Fruit fly (Drosophila melanogaster) whole organism: ENCODE data around the gene CG2975.
A peak's percentile ranks its signal among the peaks of the same experiment; 100 is the strongest.

Experiments used
- CG8478 ChIP-seq: fragments of >200 bp; optimal IDR thresholded peaks from 2 replicates; lab custom pipeline; 2018; ENCODE audit warnings: inconsistent platforms
- Dll ChIP-seq: fragments of >200 bp; optimal IDR thresholded peaks from 2 replicates; lab custom pipeline; 2017
- EcR ChIP-seq, 2 experiments: fragments of >200 bp; optimal IDR thresholded peaks; 2 replicates each; lab custom pipeline; 2017; ENCODE audit warnings: missing biosample characterization in 2 of 2, missing genetic modification characterization in 2 of 2, missing genetic modification reagents in 2 of 2
- pan ChIP-seq: fragments of >200 bp; optimal IDR thresholded peaks from 2 replicates; lab custom pipeline; 2017
- psq ChIP-seq: fragments of >200 bp; optimal IDR thresholded peaks from 2 replicates; lab custom pipeline; 2017
- usp ChIP-seq: fragments of >200 bp; optimal IDR thresholded peaks from 2 replicates; lab custom pipeline; 2017; ENCODE audit warnings: missing biosample characterization, missing genetic modification characterization, mixed read lengths

The CG2975 gene

dm6 chr2L:2839850-2840249 is at the start of gene CG2975:
Gene CG2975, plus strand, starts transcription at chr2L:2840124.
- TF ChIP-seq CG8478 (lab: Kevin White, UChicago) = no peak
- TF ChIP-seq psq (lab: Kevin White, UChicago) = no peak
- TF ChIP-seq Dll (lab: Kevin White, UChicago) = no peak
- TF ChIP-seq EcR (GFP tag; optimal IDR thresholded peaks at IDR 0.05; lab: Kevin White, UChicago) = no peak
- TF ChIP-seq pan = no peak

- no peak for TF ChIP-seq CG8478 (lab: Kevin White, UChicago)
- TF ChIP-seq usp (GFP tag; lab: Kevin White, UChicago) = no peak
- no peak for TF ChIP-seq Dll (lab: Kevin White, UChicago)
- no peak for TF ChIP-seq EcR (GFP tag; optimal IDR thresholded peaks at IDR 0.05; lab: Kevin White, UChicago)
Measured at dm6 chr2L:2797186-2797585, 42.7 kb upstream of the CG2975 start.

- TF ChIP-seq CG8478 (lab: Kevin White, UChicago) (no peak), pan (no peak), psq (lab: Kevin White, UChicago) (no peak), EcR (GFP tag; optimal IDR thresholded peaks at IDR 0.05; lab: Kevin White, UChicago) (no peak), Dll (lab: Kevin White, UChicago) (no peak), usp (GFP tag; lab: Kevin White, UChicago) (no peak)
Measured at dm6 chr2L:2799909-2800478, 39.9 kb upstream of the CG2975 start, which contains the start of gene Syt1. Gene Syt1, minus strand, starts transcription at chr2L:2799979.

dm6 chr2L:2800956-2801776 is 38.8 kb upstream of the CG2975 start:
- no peak for TF ChIP-seq CG8478 (lab: Kevin White, UChicago)
- TF ChIP-seq EcR (GFP tag; optimal IDR thresholded peaks at IDR 0.05; lab: Kevin White, UChicago) = no peak
- no peak for TF ChIP-seq pan
- no peak for TF ChIP-seq psq (lab: Kevin White, UChicago)
- TF ChIP-seq Dll (lab: Kevin White, UChicago) = no peak
- no peak for TF ChIP-seq usp (GFP tag; lab: Kevin White, UChicago)

dm6 chr2L:2802527-2802926 is 37.4 kb upstream of the CG2975 start:
- TF ChIP-seq psq (lab: Kevin White, UChicago) (no peak), usp (GFP tag; lab: Kevin White, UChicago) (no peak), pan (no peak), Dll (lab: Kevin White, UChicago) (no peak), CG8478 (lab: Kevin White, UChicago) (no peak), EcR (GFP tag; optimal IDR thresholded peaks at IDR 0.05; lab: Kevin White, UChicago) (no peak)

dm6 chr2L:2804634-2805311 is 35.2 kb upstream of the CG2975 start, which contains the start of gene daw:
Gene daw, plus strand, starts transcription at chr2L:2805261.
- TF ChIP-seq Dll (lab: Kevin White, UChicago) = peak; percentile 8
- no peak for TF ChIP-seq CG8478 (lab: Kevin White, UChicago)

dm6 chr2L:2806190-2806763 is 33.6 kb upstream of the CG2975 start:
- TF ChIP-seq Dll (lab: Kevin White, UChicago) = peak; percentile 49
- TF ChIP-seq EcR (GFP tag; optimal IDR thresholded peaks at IDR 0.05; lab: Kevin White, UChicago) = no peak

dm6 chr2L:2807597-2807996 is 32.3 kb upstream of the CG2975 start:
- no peak for TF ChIP-seq CG8478 (lab: Kevin White, UChicago)
- no peak for TF ChIP-seq EcR (GFP tag; optimal IDR thresholded peaks at IDR 0.05; lab: Kevin White, UChicago)
- no peak for TF ChIP-seq pan
- no peak for TF ChIP-seq usp (GFP tag; lab: Kevin White, UChicago)
- no peak for TF ChIP-seq psq (lab: Kevin White, UChicago)
- TF ChIP-seq Dll (lab: Kevin White, UChicago) = no peak

- TF ChIP-seq EcR (GFP tag; optimal IDR thresholded peaks at IDR 0.05; lab: Kevin White, UChicago) (no peak), psq (lab: Kevin White, UChicago) (no peak), usp (GFP tag; lab: Kevin White, UChicago) (no peak)
Measured at dm6 chr2L:2808038-2808699, 31.8 kb upstream of the CG2975 start.

dm6 chr2L:2810831-2811230 is 29.1 kb upstream of the CG2975 start:
- TF ChIP-seq EcR (GFP tag; optimal IDR thresholded peaks at IDR 0.05; lab: Kevin White, UChicago) (no peak), usp (GFP tag; lab: Kevin White, UChicago) (no peak), Dll (lab: Kevin White, UChicago) (no peak), psq (lab: Kevin White, UChicago) (no peak), pan (no peak), CG8478 (lab: Kevin White, UChicago) (no peak)

dm6 chr2L:2812137-2812536 is 27.8 kb upstream of the CG2975 start, which contains the start of gene CG2964:
Gene CG2964, plus strand, starts transcription at chr2L:2812437.
- no peak for TF ChIP-seq usp (GFP tag; lab: Kevin White, UChicago)
- no peak for TF ChIP-seq Dll (lab: Kevin White, UChicago)
- TF ChIP-seq EcR (GFP tag; optimal IDR thresholded peaks at IDR 0.05; lab: Kevin White, UChicago) = no peak
- no peak for TF ChIP-seq pan
